ENCODE assay signal across 4 fruit fly cellular contexts in genomic region chr3R:29690960-29691527, dm6.
TF ChIP-seq lines count a peak whose summit lies in the region.

No protein-coding gene starts in this region.

- TF ChIP-seq CTCF in whole organism, embryonic (GFP tag; optimal IDR thresholded peaks at IDR 0.05; lab: Kevin White, UChicago): no peak

TF ChIP-seq in whole organism, embryonic, 481 proteins besides CTCF, POLR2A, EP300 and RAD21 (continues in another document):
- TF ChIP-seq yki (optimal IDR thresholded peaks at IDR 0.05; lab: Kevin White, UChicago): peak; percentile 69
- peak; percentile 42 for TF ChIP-seq Jarid2 (GFP tag; optimal IDR thresholded peaks at IDR 0.05; lab: Kevin White, UChicago)
- peak; percentile 67 to 87 for TF ChIP-seq Trl (optimal IDR thresholded peaks at IDR 0.05; lab: Kevin White, UChicago)
- no peak for TF ChIP-seq Trl (GFP tag; optimal IDR thresholded peaks at IDR 0.05; lab: Kevin White, UChicago)
- TF ChIP-seq Nf-YA (GFP tag; IDR thresholded peaks at IDR 0.05; lab: Robert Waterston, UW): 0 out of 2 replicates have a peak, but pooled peaks have one; percentile 37
- peak; percentile 39 for TF ChIP-seq CG15479 (GFP tag; optimal IDR thresholded peaks at IDR 0.05; lab: Kevin White, UChicago)
- peak; percentile 20; the same call in 1 of the 2 replicates for TF ChIP-seq Adf1 (GFP tag; IDR thresholded peaks at IDR 0.05; lab: Robert Waterston, UW)
- TF ChIP-seq Nf-YC (tag; optimal IDR thresholded peaks at IDR 0.05; lab: Kevin White, UChicago): peak; percentile 95
- TF ChIP-seq zen2 (GFP tag; IDR thresholded peaks at IDR 0.05; lab: Robert Waterston, UW; ENCODE audit: partially characterized antibody): 0 out of 3 replicates have a peak, but pooled peaks have one; percentile 37
- peak; percentile 4 for TF ChIP-seq CG8478 (optimal IDR thresholded peaks at IDR 0.05; lab: Kevin White, UChicago)
- TF ChIP-seq D (optimal IDR thresholded peaks at IDR 0.05; lab: Kevin White, UChicago): peak; percentile 89
- TF ChIP-seq D (GFP tag; optimal IDR thresholded peaks at IDR 0.05; lab: Kevin White, UChicago): no peak
- TF ChIP-seq CG1832 (GFP tag; optimal IDR thresholded peaks at IDR 0.05; lab: Kevin White, UChicago): peak; percentile 93
- TF ChIP-seq cg (GFP tag; optimal IDR thresholded peaks at IDR 0.05; lab: Kevin White, UChicago): peak; percentile 78
- no peak for TF ChIP-seq inv (GFP tag; IDR thresholded peaks at IDR 0.05; lab: Robert Waterston, UW; ENCODE audit: partially characterized antibody)
- no peak for TF ChIP-seq wor (GFP tag; IDR thresholded peaks at IDR 0.05; lab: Robert Waterston, UW)
- TF ChIP-seq Elba2 (GFP tag; optimal IDR thresholded peaks at IDR 0.05; lab: Kevin White, UChicago): peak; percentile 79
- peak; percentile 95 for TF ChIP-seq Nf-YB (GFP tag; optimal IDR thresholded peaks at IDR 0.05; lab: Kevin White, UChicago)
- TF ChIP-seq CG6854 (GFP tag; optimal IDR thresholded peaks at IDR 0.05; lab: Kevin White, UChicago): no peak
- no peak for TF ChIP-seq Usf (GFP tag; optimal IDR thresholded peaks at IDR 0.05; lab: Kevin White, UChicago)
- TF ChIP-seq Hmx (GFP tag; optimal IDR thresholded peaks at IDR 0.05; lab: Kevin White, UChicago): no peak

TF ChIP-seq in whole organism, prepupa, 60 proteins besides CTCF, POLR2A, EP300 and RAD21:
- TF ChIP-seq dsx (GFP tag; optimal IDR thresholded peaks at IDR 0.05; lab: Kevin White, UChicago; ENCODE audit: poor library complexity, severe bottlenecking) (peak; percentile 100), eg (GFP tag; IDR thresholded peaks at IDR 0.05; lab: Robert Waterston, UW) (0 out of 3 replicates have a peak, but pooled peaks have one; percentile 19), CG6163 (GFP tag; IDR thresholded peaks at IDR 0.05; lab: Robert Waterston, UW) (0 out of 3 replicates have a peak, but pooled peaks have one; percentile 5), CG15336 (GFP tag; IDR thresholded peaks at IDR 0.05; lab: Robert Waterston, UW) (no peak)
TF ChIP-seq in whole organism, prepupa: peak in this region for 3.

TF ChIP-seq in whole organism, pupa, 21 proteins besides CTCF, POLR2A, EP300 and RAD21:
- TF ChIP-seq CG9948 (tag; optimal IDR thresholded peaks at IDR 0.05; lab: Kevin White, UChicago): no peak
- no peak for TF ChIP-seq CG12605 (GFP tag; IDR thresholded peaks at IDR 0.05; lab: Robert Waterston, UW)
- TF ChIP-seq CG14655 (GFP tag; optimal IDR thresholded peaks at IDR 0.05; lab: Kevin White, UChicago): no peak
- no peak for TF ChIP-seq rn (GFP tag; IDR thresholded peaks at IDR 0.05; lab: Robert Waterston, UW)
- TF ChIP-seq Snoo (tag; optimal IDR thresholded peaks at IDR 0.05; lab: Kevin White, UChicago): no peak
- TF ChIP-seq gl (tag; optimal IDR thresholded peaks at IDR 0.05; lab: Kevin White, UChicago): no peak
- no peak for TF ChIP-seq CG17806 (tag; optimal IDR thresholded peaks at IDR 0.05; lab: Kevin White, UChicago)
- no peak for TF ChIP-seq CG34367 (tag; optimal IDR thresholded peaks at IDR 0.05; lab: Kevin White, UChicago)
- TF ChIP-seq fd96Ca (GFP tag; IDR thresholded peaks at IDR 0.05; lab: Robert Waterston, UW): peak; percentile 10; the same call in 1 of the 3 replicates
- TF ChIP-seq CG32121 (GFP tag; IDR thresholded peaks at IDR 0.05; lab: Robert Waterston, UW): no peak
- no peak for TF ChIP-seq Ets98B (GFP tag; IDR thresholded peaks at IDR 0.05; lab: Robert Waterston, UW)
- peak; percentile 47; the same call in 1 of the 3 replicates for TF ChIP-seq CG4496 (GFP tag; IDR thresholded peaks at IDR 0.05; lab: Robert Waterston, UW)
- TF ChIP-seq CG8301 (tag; optimal IDR thresholded peaks at IDR 0.05; lab: Kevin White, UChicago): no peak
- TF ChIP-seq CG10348 (GFP tag; IDR thresholded peaks at IDR 0.05; lab: Robert Waterston, UW): no peak

TF ChIP-seq in whole organism, wandering third instar larva, 38 proteins besides CTCF, POLR2A, EP300 and RAD21:
- peak; percentile 89 for TF ChIP-seq Dif (GFP tag; optimal IDR thresholded peaks at IDR 0.05; lab: Kevin White, UChicago; ENCODE audit: partially characterized antibody)
- TF ChIP-seq Vsx2 (GFP tag; optimal IDR thresholded peaks at IDR 0.05; lab: Kevin White, UChicago; ENCODE audit: partially characterized antibody): peak; percentile 57
- no peak for TF ChIP-seq psq (GFP tag; optimal IDR thresholded peaks at IDR 0.05; lab: Kevin White, UChicago)
- no peak for TF ChIP-seq Abd-B (GFP tag; optimal IDR thresholded peaks at IDR 0.05; lab: Kevin White, UChicago)
- TF ChIP-seq dl (GFP tag; optimal IDR thresholded peaks at IDR 0.05; lab: Kevin White, UChicago; ENCODE audit: insufficient read depth in 1 of 2, partially characterized antibody in 2 of 2): peak; percentile 80 to 89
- TF ChIP-seq woc (GFP tag; optimal IDR thresholded peaks at IDR 0.05; lab: Kevin White, UChicago): no peak
TF ChIP-seq in whole organism, wandering third instar larva: peak in this region for 3.
